Fruit fly (Drosophila melanogaster) whole organism, prepupa: ENCODE measurements around the gene CG12398.

ENCODE experiments used
- Blimp-1 ChIP-seq: fragments of 200-800 bp; sonication (Bioruptor generic); optimal IDR thresholded peaks from 3 replicates; lab custom pipeline; 2017; ENCODE audit warnings: missing biosample characterization, missing genetic modification characterization, mild to moderate bottlenecking, moderate library complexity, missing genetic modification reagents
- CG10631 ChIP-seq: fragments of 200-800 bp; sonication (Bioruptor generic); optimal IDR thresholded peaks from 2 replicates; lab custom pipeline; 2016; ENCODE audit warnings: missing biosample characterization, missing genetic modification characterization
- CG10669 ChIP-seq: fragments of 200-800 bp; sonication (Bioruptor generic); optimal IDR thresholded peaks from 3 replicates; lab custom pipeline; 2018; ENCODE audit warnings: missing biosample characterization, mild to moderate bottlenecking, missing genetic modification characterization, moderate library complexity
- CG11294 ChIP-seq: fragments of 200-800 bp; sonication (Bioruptor generic); IDR thresholded peaks from 2 replicates; pipeline ENCODE4 v1.3.6; 2022; ENCODE audit warnings: missing biosample characterization, missing genetic modification characterization
- CG11762 ChIP-seq: fragments of 200-800 bp; sonication (Bioruptor generic); optimal IDR thresholded peaks from 3 replicates; lab custom pipeline; 2016; ENCODE audit warnings: missing biosample characterization, missing genetic modification characterization; ENCODE audit not compliant: insufficient read depth
- CG15336 ChIP-seq: fragments of 200-800 bp; sonication (Bioruptor generic); IDR thresholded peaks from 2 replicates; pipeline ENCODE4 v1.3.6; 2022; ENCODE audit warnings: missing biosample characterization, missing genetic modification characterization
- CG3032 ChIP-seq: fragments of 200-800 bp; optimal IDR thresholded peaks from 2 replicates; lab custom pipeline; 2019; ENCODE audit warnings: missing biosample characterization, mild to moderate bottlenecking, missing genetic modification characterization, moderate library complexity
- CG32006 ChIP-seq: fragments of 200-800 bp; sonication (Bioruptor generic); optimal IDR thresholded peaks from 3 replicates; lab custom pipeline; 2017; ENCODE audit warnings: missing biosample characterization, mild to moderate bottlenecking, missing genetic modification characterization
- CG34406 ChIP-seq: fragments of 200-800 bp; sonication (Bioruptor generic); optimal IDR thresholded peaks from 3 replicates; lab custom pipeline; 2016; ENCODE audit warnings: missing biosample characterization, missing genetic modification characterization
- CG3919 ChIP-seq: fragments of 200-800 bp; sonication (Bioruptor generic); optimal IDR thresholded peaks from 3 replicates; lab custom pipeline; 2016; ENCODE audit warnings: missing biosample characterization, missing genetic modification characterization
- CG6163 ChIP-seq: fragments of 200-800 bp; sonication (Bioruptor generic); IDR thresholded peaks from 3 replicates; pipeline ENCODE4 v1.3.6; 2022; ENCODE audit warnings: missing biosample characterization, missing genetic modification characterization
- CG6276 ChIP-seq: fragments of 200-800 bp; sonication (Bioruptor generic); optimal IDR thresholded peaks from 2 replicates; lab custom pipeline; 2017; ENCODE audit warnings: missing biosample characterization, mild to moderate bottlenecking, missing genetic modification characterization
- CG6792 ChIP-seq: fragments of 200-800 bp; sonication (Bioruptor generic); optimal IDR thresholded peaks from 3 replicates; lab custom pipeline; 2016; ENCODE audit warnings: missing biosample characterization, missing genetic modification characterization
- CG6854 ChIP-seq: fragments of 200-800 bp; sonication (Bioruptor generic); optimal IDR thresholded peaks from 2 replicates; lab custom pipeline; 2017; ENCODE audit warnings: missing biosample characterization, mild to moderate bottlenecking, missing genetic modification characterization
- CG7368 ChIP-seq: fragments of 200-800 bp; sonication (Bioruptor generic); optimal IDR thresholded peaks from 3 replicates; lab custom pipeline; 2016; ENCODE audit warnings: missing biosample characterization, missing genetic modification characterization
- CG8119 ChIP-seq: fragments of 200-800 bp; sonication (Bioruptor generic); IDR thresholded peaks from 3 replicates; pipeline ENCODE4 v1.3.6; 2022; ENCODE audit warnings: missing biosample characterization, missing genetic modification characterization
- CG8632 ChIP-seq: fragments of 200-800 bp; sonication (Bioruptor generic); optimal IDR thresholded peaks from 3 replicates; lab custom pipeline; 2016; ENCODE audit warnings: missing biosample characterization, missing genetic modification characterization
- CG9139 ChIP-seq: fragments of 200-800 bp; sonication (Bioruptor generic); optimal IDR thresholded peaks from 3 replicates; lab custom pipeline; 2017; ENCODE audit warnings: missing biosample characterization, mild to moderate bottlenecking, missing genetic modification characterization
- Eip75B ChIP-seq: fragments of 200-800 bp; sonication (Bioruptor generic); optimal IDR thresholded peaks from 3 replicates; lab custom pipeline; 2016; ENCODE audit warnings: missing biosample characterization, missing genetic modification characterization
- Eip78C ChIP-seq: fragments of 200-800 bp; sonication (Bioruptor generic); peaks from one replicate; lab custom pipeline; 2016; ENCODE audit warnings: missing biosample characterization, missing genetic modification characterization
- Eip93F ChIP-seq: fragments of 200-800 bp; sonication (Bioruptor generic); optimal IDR thresholded peaks from 2 replicates; lab custom pipeline; 2016; ENCODE audit warnings: missing biosample characterization, mild to moderate bottlenecking, missing genetic modification characterization
- Ets21C ChIP-seq: fragments of 200-800 bp; sonication (Bioruptor generic); optimal IDR thresholded peaks from 3 replicates; lab custom pipeline; 2016; ENCODE audit warnings: missing biosample characterization, missing genetic modification characterization
- Ets96B ChIP-seq: fragments of 200-800 bp; optimal IDR thresholded peaks from 2 replicates; lab custom pipeline; 2019; ENCODE audit warnings: missing biosample characterization, mild to moderate bottlenecking, missing genetic modification characterization, moderate library complexity
- Gug ChIP-seq: fragments of 200-800 bp; sonication (Bioruptor generic); IDR thresholded peaks from 2 replicates; pipeline ENCODE4 v1.3.6; 2022; ENCODE audit warnings: missing biosample characterization, missing genetic modification characterization
- Hr38 ChIP-seq: sonication (Bioruptor generic); optimal IDR thresholded peaks from 2 replicates; lab custom pipeline; 2016; ENCODE audit warnings: missing biosample characterization, missing genetic modification characterization
- Hr39 ChIP-seq: fragments of 200-800 bp; sonication (Bioruptor generic); optimal IDR thresholded peaks from 2 replicates; lab custom pipeline; 2016; ENCODE audit warnings: missing biosample characterization, missing genetic modification characterization
- Hr4 ChIP-seq: fragments of 200-800 bp; sonication (Bioruptor generic); optimal IDR thresholded peaks from 3 replicates; lab custom pipeline; 2016; ENCODE audit warnings: missing biosample characterization, missing genetic modification characterization
- Lpt ChIP-seq: fragments of 200-800 bp; sonication (Bioruptor generic); optimal IDR thresholded peaks from 3 replicates; lab custom pipeline; 2016; ENCODE audit warnings: missing biosample characterization, missing genetic modification characterization
- OdsH ChIP-seq: fragments of 200-800 bp; sonication (Bioruptor generic); optimal IDR thresholded peaks from 3 replicates; lab custom pipeline; 2016; ENCODE audit warnings: missing biosample characterization, missing genetic modification characterization
- Smox ChIP-seq: fragments of 200-800 bp; sonication (Bioruptor generic); optimal IDR thresholded peaks from 3 replicates; lab custom pipeline; 2016; ENCODE audit warnings: missing biosample characterization, missing genetic modification characterization
- Sox102F ChIP-seq: fragments of 200-800 bp; sonication (Bioruptor generic); optimal IDR thresholded peaks from 2 replicates; lab custom pipeline; 2016; ENCODE audit warnings: missing biosample characterization, mild to moderate bottlenecking, missing genetic modification characterization
- Sox14 ChIP-seq: fragments of 200-800 bp; sonication (Bioruptor generic); optimal IDR thresholded peaks from 3 replicates; lab custom pipeline; 2016; ENCODE audit warnings: missing biosample characterization, missing genetic modification characterization
- Sox15 ChIP-seq: fragments of 200-800 bp; sonication (Bioruptor generic); optimal IDR thresholded peaks from 3 replicates; lab custom pipeline; 2016; ENCODE audit warnings: missing biosample characterization, missing genetic modification characterization
- acj6 ChIP-seq: fragments of 200-800 bp; sonication (Bioruptor generic); optimal IDR thresholded peaks from 3 replicates; lab custom pipeline; 2016; ENCODE audit warnings: missing biosample characterization, missing genetic modification characterization
- cyc ChIP-seq: fragments of 200-800 bp; sonication (Bioruptor generic); optimal IDR thresholded peaks from 3 replicates; lab custom pipeline; 2016; ENCODE audit warnings: missing biosample characterization, missing genetic modification characterization
- dac ChIP-seq: fragments of 200-800 bp; sonication (Bioruptor generic); optimal IDR thresholded peaks from 2 replicates; lab custom pipeline; 2017; ENCODE audit warnings: missing biosample characterization, mild to moderate bottlenecking, missing genetic modification characterization
- dsx ChIP-seq: fragments of 200-800 bp; optimal IDR thresholded peaks from 3 replicates; lab custom pipeline; 2019; ENCODE audit warnings: missing biosample characterization, mild to moderate bottlenecking, missing genetic modification characterization, moderate library complexity; ENCODE audit not compliant: poor library complexity, severe bottlenecking
- eg ChIP-seq: fragments of 200-800 bp; sonication (Bioruptor generic); IDR thresholded peaks from 3 replicates; pipeline ENCODE4 v1.3.6; 2022; ENCODE audit warnings: missing biosample characterization, missing genetic modification characterization
- fd85E ChIP-seq: fragments of 200-800 bp; sonication (Bioruptor generic); optimal IDR thresholded peaks from 3 replicates; lab custom pipeline; 2016; ENCODE audit warnings: missing biosample characterization, missing genetic modification characterization
- net ChIP-seq: fragments of 200-800 bp; sonication (Bioruptor generic); optimal IDR thresholded peaks from 3 replicates; lab custom pipeline; 2016; ENCODE audit warnings: missing biosample characterization, missing genetic modification characterization
- pdm3 ChIP-seq: fragments of 200-800 bp; sonication (Bioruptor generic); optimal IDR thresholded peaks from 3 replicates; lab custom pipeline; 2016; ENCODE audit warnings: missing biosample characterization, missing genetic modification characterization
- spab ChIP-seq: fragments of 200-800 bp; sonication (Bioruptor generic); optimal IDR thresholded peaks from 2 replicates; lab custom pipeline; 2017; ENCODE audit warnings: missing biosample characterization, mild to moderate bottlenecking, missing genetic modification characterization, missing genetic modification reagents
- ss ChIP-seq, 2 experiments: fragments of 200-800 bp; sonication (Bioruptor generic); optimal IDR thresholded peaks; 2 replicates in 1 of 2; 3 replicates in 1 of 2; lab custom pipeline; 2017 to 2018; ENCODE audit warnings: mild to moderate bottlenecking in 2 of 2, missing biosample characterization in 2 of 2, missing genetic modification characterization in 2 of 2, moderate library complexity in 1 of 2
- svp ChIP-seq: fragments of 200-800 bp; sonication (Bioruptor generic); peaks from one replicate; lab custom pipeline; 2016; ENCODE audit warnings: missing biosample characterization, missing genetic modification characterization
- topi ChIP-seq: fragments of 200-800 bp; sonication (Bioruptor generic); optimal IDR thresholded peaks from 3 replicates; lab custom pipeline; 2016; ENCODE audit warnings: missing biosample characterization, missing genetic modification characterization
- vri ChIP-seq: fragments of 200-800 bp; sonication (Bioruptor generic); optimal IDR thresholded peaks from 3 replicates; lab custom pipeline; 2016; ENCODE audit warnings: missing biosample characterization, mild to moderate bottlenecking, missing genetic modification characterization

The CG12398 gene

DNA sequence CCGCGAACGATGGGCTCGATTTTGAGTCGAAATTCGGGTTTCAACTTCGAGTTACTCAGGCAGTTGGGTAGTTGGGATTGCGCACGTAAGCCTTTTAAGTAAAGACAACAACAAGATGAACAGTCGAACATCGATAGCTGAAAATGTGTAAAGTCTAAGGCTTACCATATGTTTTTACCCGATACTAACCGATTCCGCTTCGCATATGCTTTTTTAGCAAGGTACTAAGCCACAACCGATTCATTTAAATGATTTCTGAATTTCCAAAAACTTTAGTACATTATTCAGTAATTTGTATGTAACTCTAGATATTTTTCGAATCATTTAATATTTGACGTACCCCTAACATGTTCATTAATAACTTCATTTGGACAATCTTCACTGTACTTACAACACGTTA lies 16.0 kb downstream of the CG12398 start (continued):
- TF ChIP-seq eg (GFP tag; lab: Robert Waterston, UW) (peak; percentile 7; the same call in 1 of the 3 replicates), Eip78C (peak; percentile 82), CG6792 (peak; percentile 81), Sox14 (peak; percentile 47), Gug (GFP tag; lab: Robert Waterston, UW) (no peak), net (GFP tag; lab: Kevin White, UChicago) (peak; percentile 59), CG6276 (peak; percentile 62), Eip75B (GFP tag; lab: Kevin White, UChicago) (peak; percentile 70), Sox15 (peak; percentile 74), Ets21C (GFP tag; lab: Kevin White, UChicago) (peak; percentile 58), Hr39 (GFP tag; lab: Kevin White, UChicago) (peak; percentile 70), CG9139 (no peak), cyc (GFP tag; lab: Kevin White, UChicago) (peak; percentile 74), CG3032 (tag; lab: Kevin White, UChicago) (no peak), fd85E (GFP tag; lab: Kevin White, UChicago) (peak; percentile 13), spab (GFP tag; lab: Kevin White, UChicago) (no peak), CG6854 (GFP tag; lab: Kevin White, UChicago) (peak; percentile 20), CG6163 (GFP tag; lab: Robert Waterston, UW) (0 out of 3 replicates have a peak, but pooled peaks have one; percentile 24), pdm3 (GFP tag; lab: Kevin White, UChicago) (peak; percentile 81), CG8632 (peak; percentile 75), topi (peak; percentile 70), dsx (no peak), svp (GFP tag; lab: Kevin White, UChicago) (peak; percentile 75), CG3919 (peak; percentile 69), Sox102F (GFP tag; lab: Kevin White, UChicago) (peak; percentile 75), Eip93F (GFP tag; lab: Kevin White, UChicago) (no peak), Blimp-1 (GFP tag; lab: Kevin White, UChicago) (peak; percentile 46), CG10631 (GFP tag; lab: Kevin White, UChicago) (peak; percentile 27), dac (peak; percentile 17), ss (GFP tag; optimal IDR thresholded peaks at IDR 0.05; lab: Kevin White, UChicago) (no peak)

dm6 chrX:14896791-14897190 lies 16.8 kb downstream of the CG12398 start, which contains the start of gene CG9514:
TSS of gene CG9514 (minus strand) at chrX:14896891.
- TF ChIP-seq vri (no peak), CG11294 (GFP tag; lab: Robert Waterston, UW) (no peak), acj6 (no peak), cyc (GFP tag; lab: Kevin White, UChicago) (no peak)

dm6 chrX:14896310-14896709 lies 17.3 kb downstream of the CG12398 start:
- TF ChIP-seq Gug (GFP tag; lab: Robert Waterston, UW) (no peak), svp (GFP tag; lab: Kevin White, UChicago) (no peak), CG8119 (GFP tag; lab: Robert Waterston, UW) (no peak), Ets96B (tag; lab: Kevin White, UChicago) (no peak), Eip78C (peak; percentile 68), CG7368 (GFP tag; lab: Kevin White, UChicago) (no peak), Ets21C (GFP tag; lab: Kevin White, UChicago) (no peak), CG11294 (GFP tag; lab: Robert Waterston, UW) (no peak), Hr4 (GFP tag; lab: Kevin White, UChicago) (peak; percentile 61), Sox102F (GFP tag; lab: Kevin White, UChicago) (no peak), Sox14 (no peak), CG15336 (peak; percentile 32; the same call in 1 of the 2 replicates), ss (GFP tag; optimal IDR thresholded peaks at IDR 0.05; lab: Kevin White, UChicago) (no peak), Lpt (no peak), dac (no peak), CG8632 (no peak), net (GFP tag; lab: Kevin White, UChicago) (no peak), Smox (no peak), CG6276 (peak; percentile 39), CG34406 (GFP tag; lab: Kevin White, UChicago) (no peak), topi (no peak), CG3919 (no peak), CG32006 (GFP tag; lab: Kevin White, UChicago) (peak; percentile 57), CG6854 (GFP tag; lab: Kevin White, UChicago) (no peak), OdsH (no peak), eg (GFP tag; lab: Robert Waterston, UW) (0 out of 3 replicates have a peak, but pooled peaks have one; percentile 19), CG11762 (no peak), CG10669 (GFP tag; lab: Kevin White, UChicago) (no peak), Hr38 (GFP tag; lab: Kevin White, UChicago) (no peak)
